Fruit fly (Drosophila melanogaster) whole organism, embryonic: ENCODE results near the gene CG32847.

Experiments used
- ATbp ChIP-seq: fragments of 200-800 bp; sonication (Bioruptor generic); optimal IDR thresholded peaks from 2 replicates; lab custom pipeline; 2017; ENCODE audit warnings: missing biosample characterization, mild to moderate bottlenecking, missing genetic modification characterization, missing genetic modification reagents
- Adf1 ChIP-seq: fragments of 200-800 bp; sonication (Bioruptor generic); IDR thresholded peaks from 2 replicates; pipeline ENCODE4 v1.3.6; 2022; ENCODE audit warnings: missing biosample characterization, missing genetic modification characterization
- B-H1 ChIP-seq: fragments of 200-800 bp; sonication (Bioruptor generic); IDR thresholded peaks from 3 replicates; pipeline ENCODE4 v1.3.6; 2022; ENCODE audit warnings: missing biosample characterization, missing genetic modification characterization
- CG10147 ChIP-seq: fragments of 200-800 bp; sonication (Bioruptor generic); optimal IDR thresholded peaks from 2 replicates; lab custom pipeline; 2019; ENCODE audit warnings: missing biosample characterization, mild to moderate bottlenecking, missing genetic modification characterization, moderate library complexity
- CG10321 ChIP-seq: fragments of 200-800 bp; sonication (Bioruptor generic); IDR thresholded peaks from 2 replicates; pipeline ENCODE4 v1.3.6; 2022; ENCODE audit warnings: missing biosample characterization, missing genetic modification characterization
- CG11247 ChIP-seq: fragments of 200-800 bp; sonication (Bioruptor generic); IDR thresholded peaks from 2 replicates; pipeline ENCODE4 v1.3.6; 2022; ENCODE audit warnings: missing biosample characterization, missing genetic modification characterization
- CG15011 ChIP-seq: fragments of 200-800 bp; sonication (Bioruptor generic); optimal IDR thresholded peaks from 3 replicates; lab custom pipeline; 2018; ENCODE audit warnings: missing biosample characterization, mild to moderate bottlenecking, missing genetic modification characterization
- CG16813 ChIP-seq: fragments of 200-800 bp; sonication (Bioruptor generic); IDR thresholded peaks from 3 replicates; pipeline ENCODE4 v1.3.6; 2022; ENCODE audit warnings: missing biosample characterization, missing genetic modification characterization; ENCODE audit not compliant: partially characterized antibody
- CG2199 ChIP-seq: fragments of 200-800 bp; sonication (Bioruptor generic); IDR thresholded peaks from 3 replicates; pipeline ENCODE4 v1.3.6; 2022; ENCODE audit warnings: missing biosample characterization, missing genetic modification characterization
- CG2889 ChIP-seq: fragments of 200-800 bp; sonication (Bioruptor generic); IDR thresholded peaks from 3 replicates; pipeline ENCODE4 v1.3.6; 2022; ENCODE audit warnings: missing biosample characterization, missing genetic modification characterization
- CG30431 ChIP-seq: fragments of 200-800 bp; sonication (Bioruptor generic); optimal IDR thresholded peaks from 2 replicates; lab custom pipeline; 2017; ENCODE audit warnings: missing biosample characterization, missing genetic modification characterization
- CG32532 ChIP-seq: fragments of 200-800 bp; sonication (Bioruptor generic); IDR thresholded peaks from 2 replicates; pipeline ENCODE4 v1.3.6; 2022; ENCODE audit warnings: missing biosample characterization, missing genetic modification characterization
- CG34224 ChIP-seq: fragments of 200-800 bp; sonication (Bioruptor generic); IDR thresholded peaks from 3 replicates; pipeline ENCODE4 v1.3.6; 2022; ENCODE audit warnings: missing biosample characterization, missing genetic modification characterization; ENCODE audit not compliant: partially characterized antibody
- CG3838 ChIP-seq: fragments of 200-800 bp; sonication (Bioruptor generic); optimal IDR thresholded peaks from 3 replicates; lab custom pipeline; 2016; ENCODE audit warnings: missing biosample characterization, missing genetic modification characterization
- CG4360 ChIP-seq: fragments of 200-800 bp; sonication (Bioruptor generic); IDR thresholded peaks from 2 replicates; pipeline ENCODE4 v1.3.6; 2022; ENCODE audit warnings: missing biosample characterization, missing genetic modification characterization
- CG5180 ChIP-seq: fragments of 200-800 bp; sonication (Bioruptor generic); optimal IDR thresholded peaks from 3 replicates; lab custom pipeline; 2017; ENCODE audit warnings: missing biosample characterization, missing genetic modification characterization, mild to moderate bottlenecking, moderate library complexity, missing genetic modification reagents
- CG6175 ChIP-seq: fragments of 200-800 bp; sonication (Bioruptor generic); IDR thresholded peaks from 3 replicates; pipeline ENCODE4 v1.3.6; 2022; ENCODE audit warnings: missing biosample characterization, missing genetic modification characterization
- CG6854 ChIP-seq: fragments of 200-800 bp; sonication (Bioruptor generic); optimal IDR thresholded peaks from 3 replicates; lab custom pipeline; 2017; ENCODE audit warnings: missing biosample characterization, mild to moderate bottlenecking, missing genetic modification characterization
- CG8478 ChIP-seq: fragments of >200 bp; optimal IDR thresholded peaks from 2 replicates; lab custom pipeline; 2018
- CG9215 ChIP-seq: fragments of 200-800 bp; sonication (Bioruptor generic); IDR thresholded peaks from 2 replicates; pipeline ENCODE4 v1.3.6; 2022; ENCODE audit warnings: missing biosample characterization, missing genetic modification characterization
- CG9797 ChIP-seq: fragments of 200-800 bp; sonication (Bioruptor generic); optimal IDR thresholded peaks from 3 replicates; lab custom pipeline; 2018; ENCODE audit warnings: missing biosample characterization, mild to moderate bottlenecking, missing genetic modification characterization
- Doc3 ChIP-seq: fragments of 200-800 bp; sonication (Bioruptor generic); IDR thresholded peaks from 3 replicates; pipeline ENCODE4 v1.3.6; 2022; ENCODE audit warnings: missing biosample characterization, missing genetic modification characterization; ENCODE audit not compliant: partially characterized antibody
- E2f2 ChIP-seq: fragments of 200-800 bp; sonication (Bioruptor generic); IDR thresholded peaks from 2 replicates; pipeline ENCODE4 v1.3.6; 2022; ENCODE audit warnings: missing biosample characterization, missing genetic modification characterization
- GATAe ChIP-seq: fragments of 200-800 bp; sonication (Bioruptor generic); conservative IDR thresholded peaks from 2 replicates; pipeline ENCODE4 v1.3.6; 2022; ENCODE audit warnings: missing biosample characterization, missing genetic modification characterization
- Med ChIP-seq: fragments of 200-800 bp; sonication (Bioruptor generic); peaks from one replicate; lab custom pipeline; 2016; ENCODE audit warnings: missing biosample characterization, missing genetic modification characterization, mild to moderate bottlenecking, inconsistent platforms, moderate library complexity
- NC2β ChIP-seq: fragments of 200-800 bp; sonication (Bioruptor generic); optimal IDR thresholded peaks from 2 replicates; lab custom pipeline; 2016; ENCODE audit warnings: missing biosample characterization, missing genetic modification characterization
- abd-A ChIP-seq: fragments of 200-800 bp; sonication (Bioruptor generic); optimal IDR thresholded peaks from 3 replicates; lab custom pipeline; 2019; ENCODE audit warnings: missing biosample characterization, mild to moderate bottlenecking, missing genetic modification characterization, moderate library complexity
- al ChIP-seq: fragments of 200-800 bp; sonication (Bioruptor generic); IDR thresholded peaks from 2 replicates; pipeline ENCODE4 v1.3.6; 2022; ENCODE audit warnings: missing biosample characterization, missing genetic modification characterization
- bab2 ChIP-seq: fragments of 200-800 bp; sonication (Bioruptor generic); optimal IDR thresholded peaks from 2 replicates; lab custom pipeline; 2016; ENCODE audit warnings: missing biosample characterization, missing genetic modification characterization
- bbx ChIP-seq: fragments of 200-800 bp; sonication (Bioruptor generic); IDR thresholded peaks from 2 replicates; pipeline ENCODE4 v1.3.6; 2022; ENCODE audit warnings: missing biosample characterization, missing genetic modification characterization; ENCODE audit not compliant: partially characterized antibody
- bowl ChIP-seq: fragments of 200-800 bp; sonication (Bioruptor generic); IDR thresholded peaks from 2 replicates; pipeline ENCODE4 v1.3.6; 2022; ENCODE audit warnings: missing biosample characterization, missing genetic modification characterization
- cg ChIP-seq: fragments of 200-800 bp; sonication (Bioruptor generic); optimal IDR thresholded peaks from 3 replicates; lab custom pipeline; 2019; ENCODE audit warnings: missing biosample characterization, mild to moderate bottlenecking, missing genetic modification characterization, moderate library complexity
- chinmo ChIP-seq: fragments of 200-800 bp; sonication (Bioruptor generic); IDR thresholded peaks from 4 replicates; pipeline ENCODE4 v1.3.6; 2022; ENCODE audit warnings: missing biosample characterization, missing genetic modification characterization; ENCODE audit not compliant: partially characterized antibody
- ci ChIP-seq: fragments of 200-800 bp; sonication (Bioruptor generic); IDR thresholded peaks from 3 replicates; pipeline ENCODE4 v1.3.6; 2022; ENCODE audit warnings: missing biosample characterization, missing genetic modification characterization
- crol ChIP-seq: fragments of 200-800 bp; sonication (Bioruptor generic); IDR thresholded peaks from 2 replicates; pipeline ENCODE4 v1.3.6; 2022; ENCODE audit warnings: missing biosample characterization, missing genetic modification characterization
- ftz-f1 ChIP-seq: fragments of 200-800 bp; sonication (Bioruptor generic); optimal IDR thresholded peaks from 2 replicates; lab custom pipeline; 2016; ENCODE audit warnings: missing biosample characterization, missing genetic modification characterization
- gem ChIP-seq: fragments of 200-800 bp; sonication (Bioruptor generic); optimal IDR thresholded peaks from 2 replicates; lab custom pipeline; 2019; ENCODE audit warnings: missing biosample characterization, mild to moderate bottlenecking, missing genetic modification characterization, moderate library complexity
- gsb ChIP-seq: fragments of 200-800 bp; sonication (Bioruptor generic); IDR thresholded peaks from 2 replicates; pipeline ENCODE4 v1.3.6; 2022; ENCODE audit warnings: missing biosample characterization, missing genetic modification characterization
- inv ChIP-seq: fragments of 200-800 bp; sonication (Bioruptor generic); IDR thresholded peaks from 2 replicates; pipeline ENCODE4 v1.3.6; 2022; ENCODE audit warnings: missing biosample characterization, missing genetic modification characterization; ENCODE audit not compliant: partially characterized antibody
- mam ChIP-seq: fragments of 200-800 bp; sonication (Bioruptor generic); optimal IDR thresholded peaks from 3 replicates; lab custom pipeline; 2016; ENCODE audit warnings: missing biosample characterization, missing genetic modification characterization
- pb ChIP-seq: fragments of 200-800 bp; sonication (Bioruptor generic); optimal IDR thresholded peaks from 3 replicates; lab custom pipeline; 2016; ENCODE audit warnings: missing biosample characterization, missing genetic modification characterization
- sd ChIP-seq: fragments of 200-800 bp; sonication (Bioruptor generic); optimal IDR thresholded peaks from 3 replicates; lab custom pipeline; 2018; ENCODE audit warnings: missing biosample characterization, mild to moderate bottlenecking, missing genetic modification characterization, moderate library complexity
- unc-4 ChIP-seq: fragments of 200-800 bp; sonication (Bioruptor generic); IDR thresholded peaks from 2 replicates; pipeline ENCODE4 v1.3.6; 2022; ENCODE audit warnings: missing biosample characterization, missing genetic modification characterization; ENCODE audit not compliant: partially characterized antibody
- wdn ChIP-seq: fragments of 200-800 bp; sonication (Bioruptor generic); IDR thresholded peaks from 2 replicates; pipeline ENCODE4 v1.3.6; 2022; ENCODE audit warnings: missing biosample characterization, missing genetic modification characterization

CG32847 gene

DNA sequence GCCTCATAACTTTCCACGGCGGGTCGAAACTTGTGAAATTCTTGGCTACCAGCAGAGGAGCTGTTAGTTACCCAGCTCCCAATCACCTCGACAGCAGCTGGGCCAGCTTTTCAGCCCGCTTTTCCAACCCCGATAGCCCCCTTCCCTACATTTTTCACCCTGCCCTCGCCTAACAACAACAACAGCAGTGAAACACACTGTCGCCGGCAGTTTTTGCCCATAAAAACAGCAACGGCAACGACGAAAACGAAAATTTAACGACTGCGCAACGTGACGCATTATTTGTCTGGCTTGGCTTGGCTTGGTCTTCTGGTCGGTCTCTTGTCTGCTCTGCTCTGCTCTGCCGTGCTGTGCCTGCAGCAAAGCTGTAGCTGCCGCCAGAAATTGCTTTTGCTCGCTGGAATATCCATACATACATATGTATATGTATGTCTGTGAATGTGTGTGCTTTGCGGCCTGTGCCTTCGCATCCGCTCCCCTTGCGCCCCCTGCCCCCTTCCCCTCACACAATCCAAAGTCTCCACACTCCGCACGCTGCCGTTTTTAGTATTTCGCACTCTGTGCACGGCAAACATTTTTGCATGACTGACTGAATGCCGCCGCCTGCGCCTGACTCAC lies 14.1 kb upstream of the CG32847 start:
- TF ChIP-seq CG3838 (no peak), inv (GFP tag; lab: Robert Waterston, UW) (0 out of 2 replicates have a peak, but pooled peaks have one; percentile 16), CG16813 (no peak), pb (GFP tag; lab: Kevin White, UChicago) (no peak), CG15011 (no peak), CG10321 (GFP tag; lab: Robert Waterston, UW) (no peak), chinmo (peak; percentile 62; the same call in 1 of the 4 replicates), unc-4 (GFP tag; lab: Robert Waterston, UW) (0 out of 2 replicates have a peak, but pooled peaks have one; percentile 28), CG6175 (0 out of 3 replicates have a peak, but pooled peaks have one; percentile 18), abd-A (tag; lab: Kevin White, UChicago) (peak; percentile 87), mam (no peak), bbx (GFP tag; lab: Robert Waterston, UW) (peak; percentile 46; the same call in 1 of the 2 replicates), CG9215 (GFP tag; lab: Robert Waterston, UW) (no peak), GATAe (GFP tag; lab: Robert Waterston, UW) (no peak), CG6854 (GFP tag; lab: Kevin White, UChicago) (peak; percentile 69), al (GFP tag; lab: Robert Waterston, UW) (no peak), B-H1 (no peak), NC2β (GFP tag; lab: Kevin White, UChicago) (no peak), cg (peak; percentile 54), bowl (GFP tag; lab: Robert Waterston, UW) (0 out of 2 replicates have a peak, but pooled peaks have one; percentile 6), ATbp (no peak), CG30431 (no peak), CG2889 (peak; percentile 13; the same call in 1 of the 3 replicates), CG34224 (peak; percentile 12; the same call in 1 of the 3 replicates), CG11247 (GFP tag; lab: Robert Waterston, UW) (no peak), wdn (GFP tag; lab: Robert Waterston, UW) (no peak), ftz-f1 (no peak), CG32532 (GFP tag; lab: Robert Waterston, UW) (no peak), E2f2 (GFP tag; lab: Robert Waterston, UW) (no peak), CG4360 (GFP tag; lab: Robert Waterston, UW) (peak; percentile 84), sd (tag; lab: Kevin White, UChicago) (peak; percentile 5), gem (no peak), CG9797 (GFP tag; lab: Kevin White, UChicago) (no peak), gsb (GFP tag; lab: Robert Waterston, UW) (no peak), crol (GFP tag; lab: Robert Waterston, UW) (peak; percentile 77), ci (no peak), CG8478 (no peak), CG2199 (0 out of 3 replicates have a peak, but pooled peaks have one; percentile 29), bab2 (no peak), Doc3 (0 out of 3 replicates have a peak, but pooled peaks have one; percentile 25), Adf1 (GFP tag; lab: Robert Waterston, UW) (peak; percentile 62; the same call in 1 of the 2 replicates), Med (GFP tag; lab: Kevin White, UChicago) (peak; percentile 50), CG10147 (GFP tag; lab: Kevin White, UChicago) (no peak), CG5180 (GFP tag; lab: Kevin White, UChicago) (no peak)
